Fruit fly (Drosophila melanogaster): ENCODE measurements around the gene CG14687.

The CG14687 gene

dm6 chr3R:10784058-10784499 is 8.6 kb upstream of the CG14687 start, which contains the start of the genes mRpL37 and Rbp1 (continued):
- TF ChIP-seq CG6683 (GFP tag; optimal IDR thresholded peaks at IDR 0.05): no peak
- no peak for TF ChIP-seq eyg (GFP tag; optimal IDR thresholded peaks at IDR 0.05)
- TF ChIP-seq crp (GFP tag; optimal IDR thresholded peaks at IDR 0.05): peak in 1 of 2 experiments; percentile 40
- peak; percentile 40; the same call in 1 of the 3 replicates for TF ChIP-seq mld (GFP tag; IDR thresholded peaks at IDR 0.05; ENCODE audit: partially characterized antibody)
- TF ChIP-seq CG7556 (GFP tag; optimal IDR thresholded peaks at IDR 0.05): no peak
- peak; percentile 86 for TF ChIP-seq sna (GFP tag; IDR thresholded peaks at IDR 0.05; ENCODE audit: partially characterized antibody)
- TF ChIP-seq pb (GFP tag; optimal IDR thresholded peaks at IDR 0.05): no peak
- peak; percentile 89 for TF ChIP-seq hb (GFP tag; IDR thresholded peaks at IDR 0.05; ENCODE audit: partially characterized antibody)
- peak; percentile 51 for TF ChIP-seq HHEX (GFP tag; optimal IDR thresholded peaks at IDR 0.05)
- TF ChIP-seq CG1832 (GFP tag; optimal IDR thresholded peaks at IDR 0.05): no peak
- TF ChIP-seq CG4707 (GFP tag; optimal IDR thresholded peaks at IDR 0.05): no peak
- TF ChIP-seq Nf-YA (GFP tag; IDR thresholded peaks at IDR 0.05): no peak
- TF ChIP-seq CG11085 (GFP tag; IDR thresholded peaks at IDR 0.05): peak; percentile 27; the same call in 1 of the 2 replicates
- TF ChIP-seq NC2β (GFP tag; optimal IDR thresholded peaks at IDR 0.05): peak; percentile 45
- no peak for TF ChIP-seq oc (tag; optimal IDR thresholded peaks at IDR 0.05)
- TF ChIP-seq Dek (tag; optimal IDR thresholded peaks at IDR 0.05): no peak
- peak; percentile 77 for TF ChIP-seq CG4424 (GFP tag; optimal IDR thresholded peaks at IDR 0.05)
- TF ChIP-seq CG9932 (GFP tag; IDR thresholded peaks at IDR 0.05): peak; percentile 91
- peak; percentile 58 for TF ChIP-seq CG9437 (GFP tag; optimal IDR thresholded peaks at IDR 0.05)
- no peak for TF ChIP-seq CG15269 (tag; optimal IDR thresholded peaks at IDR 0.05)
- TF ChIP-seq CG17186 (GFP tag; optimal IDR thresholded peaks at IDR 0.05): peak; percentile 21
- no peak for TF ChIP-seq rib (GFP tag; IDR thresholded peaks at IDR 0.05)
- peak; percentile 71 for TF ChIP-seq NfI (GFP tag; optimal IDR thresholded peaks at IDR 0.05)
- TF ChIP-seq B-H1 (GFP tag; IDR thresholded peaks at IDR 0.05): peak; percentile 55; the same call in 1 of the 3 replicates
- peak; percentile 24 for TF ChIP-seq CG1529 (GFP tag; optimal IDR thresholded peaks at IDR 0.05)
- peak; percentile 69 for TF ChIP-seq CG4730 (GFP tag; IDR thresholded peaks at IDR 0.05)
- no peak for TF ChIP-seq HLHmδ (GFP tag; optimal IDR thresholded peaks at IDR 0.05)
- no peak for TF ChIP-seq CG12744 (GFP tag; optimal IDR thresholded peaks at IDR 0.05)
- 0 out of 2 replicates have a peak, but pooled peaks have one; percentile 52 for TF ChIP-seq CG31224 (GFP tag; IDR thresholded peaks at IDR 0.05)
- peak; percentile 98 for TF ChIP-seq CG3995 (GFP tag; optimal IDR thresholded peaks at IDR 0.05)
- TF ChIP-seq CG17328 (GFP tag; IDR thresholded peaks at IDR 0.05): no peak
- no peak for TF ChIP-seq luna (GFP tag; optimal IDR thresholded peaks at IDR 0.05)
- peak; percentile 1 for TF ChIP-seq jing (GFP tag; optimal IDR thresholded peaks at IDR 0.05)
- TF ChIP-seq Hsf (GFP tag; optimal IDR thresholded peaks at IDR 0.05): peak; percentile 80
- no peak for TF ChIP-seq so (GFP tag; IDR thresholded peaks at IDR 0.05)
- TF ChIP-seq crol (GFP tag; IDR thresholded peaks at IDR 0.05): no peak
- TF ChIP-seq CG7839 (tag; optimal IDR thresholded peaks at IDR 0.05): peak; percentile 78
- TF ChIP-seq Fer3 (tag; optimal IDR thresholded peaks at IDR 0.05): peak; percentile 67
- TF ChIP-seq ci (GFP tag; IDR thresholded peaks at IDR 0.05): no peak
- TF ChIP-seq CG18011 (GFP tag; optimal IDR thresholded peaks at IDR 0.05): peak; percentile 55
- no peak for TF ChIP-seq sim (GFP tag; IDR thresholded peaks at IDR 0.05)
- TF ChIP-seq CG1603 (tag; optimal IDR thresholded peaks at IDR 0.05): no peak
- TF ChIP-seq CG17612 (GFP tag; IDR thresholded peaks at IDR 0.05): no peak
- no peak for TF ChIP-seq CrebB (tag; optimal IDR thresholded peaks at IDR 0.05)
- TF ChIP-seq CG7357 (GFP tag; IDR thresholded peaks at IDR 0.05): peak; percentile 43; the same call in 1 of the 3 replicates
- TF ChIP-seq CG2120 (GFP tag; optimal IDR thresholded peaks at IDR 0.05): peak; percentile 80
- TF ChIP-seq Dad (GFP tag; optimal IDR thresholded peaks at IDR 0.05): peak; percentile 24
- TF ChIP-seq Optix (GFP tag; IDR thresholded peaks at IDR 0.05): no peak
- TF ChIP-seq CG14441 (GFP tag; IDR thresholded peaks at IDR 0.05): peak; percentile 56; the same call in 1 of the 2 replicates
- peak; percentile 68 for TF ChIP-seq cato (GFP tag; optimal IDR thresholded peaks at IDR 0.05; ENCODE audit: borderline replicate concordance)
- peak; percentile 85 for TF ChIP-seq CG32532 (GFP tag; IDR thresholded peaks at IDR 0.05)
